Fruit fly (Drosophila melanogaster): ENCODE measurements around the gene CG34174.

CG34174 gene

dm6 chr2L:2227316-2227715 is 13.2 kb downstream of the CG34174 start (continued):
- TF ChIP-seq cwo (GFP tag; optimal IDR thresholded peaks at IDR 0.05) (peak; percentile 11), CG3847 (GFP tag; IDR thresholded peaks at IDR 0.05) (no peak), CG34224 (GFP tag; IDR thresholded peaks at IDR 0.05; ENCODE audit: partially characterized antibody) (no peak), NFAT (GFP tag; IDR thresholded peaks at IDR 0.05) (no peak), BEAF-32 (GFP tag; optimal IDR thresholded peaks at IDR 0.05) (no peak), CG4282 (GFP tag; optimal IDR thresholded peaks at IDR 0.05) (no peak), Max (GFP tag; optimal IDR thresholded peaks at IDR 0.05) (no peak), CG8290 (GFP tag; optimal IDR thresholded peaks at IDR 0.05) (no peak), CG8290 (tag; optimal IDR thresholded peaks at IDR 0.05) (peak in 1 of 2 experiments; percentile 60), Six4 (GFP tag; optimal IDR thresholded peaks at IDR 0.05) (peak; percentile 27), Ets97D (GFP tag; optimal IDR thresholded peaks at IDR 0.05) (no peak), Usf (GFP tag; optimal IDR thresholded peaks at IDR 0.05) (no peak), CG10654 (GFP tag; optimal IDR thresholded peaks at IDR 0.05) (peak; percentile 14), Hr3 (GFP tag; optimal IDR thresholded peaks at IDR 0.05) (peak; percentile 16), stc (GFP tag; IDR thresholded peaks at IDR 0.05) (peak; percentile 72; the same call in 1 of the 2 replicates), ems (GFP tag; optimal IDR thresholded peaks at IDR 0.05) (no peak), CG9215 (GFP tag; IDR thresholded peaks at IDR 0.05) (no peak), CG4707 (GFP tag; optimal IDR thresholded peaks at IDR 0.05) (peak; percentile 16), lola (GFP tag; optimal IDR thresholded peaks at IDR 0.05) (no peak), pho (GFP tag; optimal IDR thresholded peaks at IDR 0.05) (peak; percentile 31), Mad (GFP tag; optimal IDR thresholded peaks at IDR 0.05) (peak; percentile 43), CG10321 (GFP tag; IDR thresholded peaks at IDR 0.05) (no peak), CG17385 (GFP tag; optimal IDR thresholded peaks at IDR 0.05) (no peak), CG12299 (tag; optimal IDR thresholded peaks at IDR 0.05) (no peak), Rx (GFP tag; IDR thresholded peaks at IDR 0.05) (peak; percentile 60), CG18764 (GFP tag; optimal IDR thresholded peaks at IDR 0.05) (no peak), mam (GFP tag; optimal IDR thresholded peaks at IDR 0.05) (peak; percentile 6), dimm (GFP tag; IDR thresholded peaks at IDR 0.05) (no peak), CG10462 (GFP tag; optimal IDR thresholded peaks at IDR 0.05) (no peak), CG11560 (tag; IDR thresholded peaks at IDR 0.05) (no peak), emc (GFP tag; optimal IDR thresholded peaks at IDR 0.05) (no peak), CG2712 (tag; optimal IDR thresholded peaks at IDR 0.05) (peak; percentile 30), HmgD (GFP tag; optimal IDR thresholded peaks at IDR 0.05) (no peak), CG7745 (tag; optimal IDR thresholded peaks at IDR 0.05) (no peak), Ssrp (tag; optimal IDR thresholded peaks at IDR 0.05) (peak; percentile 30), CG4424 (GFP tag; optimal IDR thresholded peaks at IDR 0.05) (peak; percentile 34), CG11696 (GFP tag; IDR thresholded peaks at IDR 0.05) (peak; percentile 26; the same call in 1 of the 2 replicates), Hey (tag; optimal IDR thresholded peaks at IDR 0.05) (no peak), Stat92E (GFP tag; optimal IDR thresholded peaks at IDR 0.05) (no peak), kni (GFP tag; optimal IDR thresholded peaks at IDR 0.05) (no peak), CG15073 (GFP tag; optimal IDR thresholded peaks at IDR 0.05) (no peak)

dm6 chr2L:2228179-2228849 is 14.2 kb downstream of the CG34174 start:
- TF ChIP-seq exex (tag; optimal IDR thresholded peaks at IDR 0.05) (peak; percentile 94), CG6654 (GFP tag; optimal IDR thresholded peaks at IDR 0.05) (no peak), lab (GFP tag; optimal IDR thresholded peaks at IDR 0.05) (peak; percentile 29), Dbx (GFP tag; IDR thresholded peaks at IDR 0.05) (0 out of 3 replicates have a peak, but pooled peaks have one; percentile 22), Drgx (GFP tag; IDR thresholded peaks at IDR 0.05) (0 out of 2 replicates have a peak, but pooled peaks have one; percentile 23), Mrtf (GFP tag; IDR thresholded peaks at IDR 0.05) (0 out of 3 replicates have a peak, but pooled peaks have one; percentile 26), Med (GFP tag) (peak; percentile 74), cas (GFP tag; IDR thresholded peaks at IDR 0.05) (no peak), corto (GFP tag; optimal IDR thresholded peaks at IDR 0.05) (peak; percentile 9), sr (GFP tag; IDR thresholded peaks at IDR 0.05) (peak; percentile 60; the same call in 2 of the 3 replicates), CG34376 (GFP tag; optimal IDR thresholded peaks at IDR 0.05) (peak; percentile 38), Pdp1 (GFP tag; optimal IDR thresholded peaks at IDR 0.05) (peak in 1 of 2 experiments; percentile 84)

Measured in whole organism, embryonic.